Fruit fly (Drosophila melanogaster) whole organism, wandering third instar larva: ENCODE measurements around the gene CG4325.

Experiments used
- Abd-B ChIP-seq: fragments of >200 bp; optimal IDR thresholded peaks from 2 replicates; lab custom pipeline; 2017; ENCODE audit warnings: missing biosample characterization, missing genetic modification characterization
- CG32264 ChIP-seq: fragments of 200-800 bp; sonication (Bioruptor generic); optimal IDR thresholded peaks from 2 replicates; lab custom pipeline; 2016; ENCODE audit warnings: missing biosample characterization, missing genetic modification characterization
- CG9705 ChIP-seq: fragments of 200-800 bp; sonication (Bioruptor generic); optimal IDR thresholded peaks from 2 replicates; lab custom pipeline; 2018; ENCODE audit warnings: missing biosample characterization, mild to moderate bottlenecking, missing genetic modification characterization
- CrebA ChIP-seq: fragments of 200-800 bp; sonication (Bioruptor generic); optimal IDR thresholded peaks from 2 replicates; lab custom pipeline; 2016; ENCODE audit warnings: missing biosample characterization, mild to moderate bottlenecking, missing genetic modification characterization, borderline replicate concordance
- Dfd ChIP-seq: fragments of >200 bp; optimal IDR thresholded peaks from 2 replicates; lab custom pipeline; 2017; ENCODE audit warnings: missing biosample characterization, missing genetic modification characterization
- Dif ChIP-seq: fragments of 200-275, 200-300 bp; sonication (Bioruptor generic); optimal IDR thresholded peaks from 2 replicates; lab custom pipeline; 2018; ENCODE audit warnings: missing biosample characterization, missing genetic modification characterization; ENCODE audit not compliant: partially characterized antibody
- GATAd ChIP-seq: sonication (Bioruptor generic); optimal IDR thresholded peaks from 2 replicates; lab custom pipeline; 2016; ENCODE audit warnings: missing biosample characterization, missing genetic modification characterization
- HLH106 ChIP-seq: fragments of 200-800 bp; optimal IDR thresholded peaks from 3 replicates; lab custom pipeline; 2019; ENCODE audit warnings: missing biosample characterization, mild to moderate bottlenecking, missing genetic modification characterization, moderate library complexity
- Hnf4 ChIP-seq: fragments of 200-800 bp; sonication (Bioruptor generic); optimal IDR thresholded peaks from 2 replicates; lab custom pipeline; 2016; ENCODE audit warnings: missing biosample characterization, mild to moderate bottlenecking, missing genetic modification characterization
- Hr78 ChIP-seq: fragments of >200 bp; optimal IDR thresholded peaks from 2 replicates; lab custom pipeline; 2017; ENCODE audit warnings: missing biosample characterization, missing genetic modification characterization
- Hr83 ChIP-seq: fragments of 200-300 bp; sonication (Bioruptor generic); optimal IDR thresholded peaks from 2 replicates; lab custom pipeline; 2016; ENCODE audit warnings: missing biosample characterization, mild to moderate bottlenecking, missing genetic modification characterization, moderate library complexity; ENCODE audit not compliant: poor library complexity, severe bottlenecking
- Jra ChIP-seq: sonication (Bioruptor generic); optimal IDR thresholded peaks from 2 replicates; lab custom pipeline; 2016; ENCODE audit warnings: missing biosample characterization, missing genetic modification characterization
- Mio ChIP-seq: sonication (Bioruptor generic); optimal IDR thresholded peaks from 2 replicates; lab custom pipeline; 2016; ENCODE audit warnings: missing biosample characterization, missing genetic modification characterization
- N ChIP-seq: fragments of >200 bp; optimal IDR thresholded peaks from 2 replicates; lab custom pipeline; 2018; ENCODE audit warnings: missing biosample characterization, missing external identifiers, missing genetic modification characterization
- OdsH ChIP-seq: fragments of 200-800 bp; sonication (Bioruptor generic); optimal IDR thresholded peaks from 2 replicates; lab custom pipeline; 2016; ENCODE audit warnings: missing biosample characterization, mild to moderate bottlenecking, missing genetic modification characterization
- Rel ChIP-seq, 2 experiments: fragments of 200-800 bp; sonication (Bioruptor generic) in 1 of 2; optimal IDR thresholded peaks; 2 replicates in 1 of 2; 3 replicates in 1 of 2; lab custom pipeline; 2016 to 2019; ENCODE audit warnings: mild to moderate bottlenecking in 2 of 2, missing biosample characterization in 2 of 2, missing genetic modification characterization in 2 of 2, moderate library complexity in 1 of 2
- Sp1 ChIP-seq: fragments of 200-800 bp; sonication (Bioruptor generic); optimal IDR thresholded peaks from 3 replicates; lab custom pipeline; 2019; ENCODE audit warnings: missing biosample characterization, mild to moderate bottlenecking, missing genetic modification characterization, moderate library complexity
- Vsx2 ChIP-seq: fragments of 200-300, 225-300 bp; sonication (Bioruptor generic); optimal IDR thresholded peaks from 2 replicates; lab custom pipeline; 2018; ENCODE audit warnings: missing biosample characterization, missing genetic modification characterization; ENCODE audit not compliant: partially characterized antibody
- br ChIP-seq: fragments of 200-800 bp; sonication (Bioruptor generic); optimal IDR thresholded peaks from 2 replicates; lab custom pipeline; 2016; ENCODE audit warnings: missing biosample characterization, missing genetic modification characterization
- brk ChIP-seq: fragments of 200-800 bp; sonication (Bioruptor generic); optimal IDR thresholded peaks from 2 replicates; lab custom pipeline; 2016; ENCODE audit warnings: missing biosample characterization, mild to moderate bottlenecking, missing genetic modification characterization
- dl ChIP-seq, 2 experiments: fragments of 175-275, 200-275 bp in 1 of 2; fragments of 200-275 bp in 1 of 2; sonication (Bioruptor generic); optimal IDR thresholded peaks; lab custom pipeline; 2018; ENCODE audit warnings: mild to moderate bottlenecking in 2 of 2, missing biosample characterization in 2 of 2, missing genetic modification characterization in 2 of 2, moderate library complexity in 2 of 2; ENCODE audit not compliant: partially characterized antibody in 2 of 2, insufficient read depth in 1 of 2
- dmrt93B ChIP-seq: fragments of 200-800 bp; sonication (Bioruptor generic); optimal IDR thresholded peaks from 2 replicates; lab custom pipeline; 2018; ENCODE audit warnings: missing biosample characterization, mild to moderate bottlenecking, missing genetic modification characterization
- ey ChIP-seq: fragments of 200-800 bp; sonication (Bioruptor generic); optimal IDR thresholded peaks from 2 replicates; lab custom pipeline; 2016; ENCODE audit warnings: missing biosample characterization, missing genetic modification characterization
- foxo ChIP-seq, 2 experiments: fragments of 200-800 bp; sonication (Bioruptor generic); optimal IDR thresholded peaks; 2 replicates in 1 of 2; 3 replicates in 1 of 2; lab custom pipeline; 2016 to 2017; ENCODE audit warnings: missing biosample characterization in 2 of 2, missing genetic modification characterization in 2 of 2
- fru ChIP-seq: fragments of 200-800 bp; sonication (Bioruptor generic); optimal IDR thresholded peaks from 3 replicates; lab custom pipeline; 2016; ENCODE audit warnings: missing biosample characterization, mild to moderate bottlenecking, missing genetic modification characterization
- h ChIP-seq: fragments of 200-800 bp; sonication (Bioruptor generic); optimal IDR thresholded peaks from 3 replicates; lab custom pipeline; 2016; ENCODE audit warnings: missing biosample characterization, mild to moderate bottlenecking, missing genetic modification characterization
- jim ChIP-seq: fragments of 175-275, 200-325 bp; sonication (Bioruptor generic); optimal IDR thresholded peaks from 2 replicates; lab custom pipeline; 2016; ENCODE audit warnings: missing biosample characterization, mild to moderate bottlenecking, missing genetic modification characterization
- lola ChIP-seq: fragments of >200 bp; optimal IDR thresholded peaks from 2 replicates; lab custom pipeline; 2017; ENCODE audit warnings: missing biosample characterization, missing genetic modification characterization
- pan ChIP-seq: fragments of >200 bp; optimal IDR thresholded peaks from 2 replicates; lab custom pipeline; 2017
- psq ChIP-seq: fragments of 200-800 bp; sonication (Bioruptor generic); optimal IDR thresholded peaks from 3 replicates; lab custom pipeline; 2017; ENCODE audit warnings: missing biosample characterization, mild to moderate bottlenecking, missing genetic modification characterization, moderate library complexity
- rgr ChIP-seq: fragments of 200-800 bp; sonication (Bioruptor generic); optimal IDR thresholded peaks from 3 replicates; lab custom pipeline; 2016; ENCODE audit warnings: missing biosample characterization, mild to moderate bottlenecking, missing genetic modification characterization
- sv ChIP-seq: fragments of 200-800 bp; sonication (Bioruptor generic); optimal IDR thresholded peaks from 3 replicates; lab custom pipeline; 2016; ENCODE audit warnings: missing biosample characterization, missing genetic modification characterization
- usp ChIP-seq: fragments of >200 bp; optimal IDR thresholded peaks from 2 replicates; lab custom pipeline; 2017; ENCODE audit warnings: missing biosample characterization, missing genetic modification characterization
- woc ChIP-seq: sonication (Bioruptor generic); optimal IDR thresholded peaks from 2 replicates; lab custom pipeline; 2016; ENCODE audit warnings: missing biosample characterization, mild to moderate bottlenecking, missing genetic modification characterization

The CG4325 gene

dm6 chrX:2012837-2013236 is 30.8 kb downstream of the CG4325 start:
- TF ChIP-seq pan (lab: Kevin White, UChicago) (no peak), Abd-B (GFP tag; lab: Kevin White, UChicago) (peak; percentile 24), ey (peak; percentile 51), dmrt93B (GFP tag; lab: Kevin White, UChicago) (peak; percentile 67), psq (GFP tag; lab: Kevin White, UChicago) (peak; percentile 97), CG9705 (GFP tag; lab: Kevin White, UChicago) (peak; percentile 77), Rel (GFP tag; optimal IDR thresholded peaks at IDR 0.05; lab: Kevin White, UChicago) (no peak), Rel (tag; optimal IDR thresholded peaks at IDR 0.05; lab: Kevin White, UChicago) (peak; percentile 13), Jra (GFP tag; lab: Kevin White, UChicago) (no peak), brk (GFP tag; lab: Kevin White, UChicago) (no peak), CG32264 (GFP tag; lab: Kevin White, UChicago) (no peak), HLH106 (peak; percentile 67), CrebA (GFP tag; lab: Kevin White, UChicago) (no peak), br (peak; percentile 78), Hr83 (peak; percentile 85), OdsH (GFP tag; lab: Kevin White, UChicago) (peak; percentile 71), Hnf4 (GFP tag; lab: Kevin White, UChicago) (no peak), lola (GFP tag; lab: Kevin White, UChicago) (no peak), dl (GFP tag; optimal IDR thresholded peaks at IDR 0.05; lab: Kevin White, UChicago; ENCODE audit: insufficient read depth in 1 of 2, partially characterized antibody in 2 of 2) (peak in 1 of 2 experiments; percentile 47), Sp1 (GFP tag; lab: Kevin White, UChicago) (peak; percentile 80), jim (GFP tag; lab: Kevin White, UChicago) (no peak), h (GFP tag; lab: Kevin White, UChicago) (peak; percentile 77), N (GFP tag; lab: Kevin White, UChicago) (peak; percentile 68), rgr (GFP tag; lab: Kevin White, UChicago) (peak; percentile 73), fru (GFP tag; lab: Kevin White, UChicago) (peak; percentile 72), foxo (GFP tag; optimal IDR thresholded peaks at IDR 0.05; lab: Kevin White, UChicago) (peak in 1 of 2 experiments; percentile 72)
- TF ChIP-seq, all 38 proteins: peak for 17

DNA sequence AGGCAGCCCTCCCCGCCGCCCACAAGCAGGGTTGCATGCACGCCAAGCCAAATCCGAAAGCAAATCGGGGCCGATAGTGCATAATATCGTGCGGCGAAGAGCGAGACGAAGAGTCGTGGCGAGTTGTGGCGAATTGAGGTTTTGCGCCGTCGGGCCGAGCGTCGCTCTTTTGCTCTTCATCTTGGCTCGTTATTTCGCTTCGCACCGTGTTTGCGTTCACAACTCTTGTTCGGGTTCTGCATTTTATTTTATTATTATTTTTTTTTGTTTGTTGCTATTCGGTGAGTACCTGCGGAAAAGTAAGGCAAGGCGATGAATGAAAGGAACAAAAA is 31.5 kb downstream of the CG4325 start:
- TF ChIP-seq ey (no peak), Mio (GFP tag; lab: Kevin White, UChicago) (no peak), br (no peak), usp (GFP tag; lab: Kevin White, UChicago) (no peak), psq (GFP tag; lab: Kevin White, UChicago) (no peak), dl (GFP tag; optimal IDR thresholded peaks at IDR 0.05; lab: Kevin White, UChicago; ENCODE audit: insufficient read depth in 1 of 2, partially characterized antibody in 2 of 2) (peak in 1 of 2 experiments; percentile 18), Hnf4 (GFP tag; lab: Kevin White, UChicago) (no peak), Hr78 (GFP tag; lab: Kevin White, UChicago) (no peak), Dif (no peak), Jra (GFP tag; lab: Kevin White, UChicago) (no peak), woc (GFP tag; lab: Kevin White, UChicago) (peak; percentile 6), Sp1 (GFP tag; lab: Kevin White, UChicago) (no peak), Rel (GFP tag; optimal IDR thresholded peaks at IDR 0.05; lab: Kevin White, UChicago) (peak; percentile 17), Rel (tag; optimal IDR thresholded peaks at IDR 0.05; lab: Kevin White, UChicago) (no peak), Vsx2 (GFP tag; lab: Kevin White, UChicago) (no peak), Dfd (GFP tag; lab: Kevin White, UChicago) (no peak), OdsH (GFP tag; lab: Kevin White, UChicago) (no peak), sv (no peak), GATAd (GFP tag; lab: Kevin White, UChicago) (no peak), h (GFP tag; lab: Kevin White, UChicago) (no peak), pan (lab: Kevin White, UChicago) (no peak)
